Fruit fly (Drosophila melanogaster): ENCODE results near the gene CG13245.

The CG13245 gene

dm6 chr2L:16049647-16050046 is 45.5 kb downstream of the CG13245 start, which contains the start of gene beat-Ia (continued):
- no peak for TF ChIP-seq CG8944 (GFP tag; optimal IDR thresholded peaks at IDR 0.05)
- no peak for TF ChIP-seq Vsx1 (GFP tag; optimal IDR thresholded peaks at IDR 0.05)
- no peak for TF ChIP-seq Aef1 (GFP tag; IDR thresholded peaks at IDR 0.05)
- no peak for TF ChIP-seq HHEX (GFP tag; optimal IDR thresholded peaks at IDR 0.05)
- TF ChIP-seq peb (GFP tag; IDR thresholded peaks at IDR 0.05): no peak
- TF ChIP-seq CG10462 (GFP tag; optimal IDR thresholded peaks at IDR 0.05): no peak
- TF ChIP-seq Side (GFP tag; optimal IDR thresholded peaks at IDR 0.05): no peak
- TF ChIP-seq CG4404 (GFP tag; IDR thresholded peaks at IDR 0.05): no peak
- no peak for TF ChIP-seq CG15601 (tag; optimal IDR thresholded peaks at IDR 0.05)
- TF ChIP-seq cad (GFP tag; optimal IDR thresholded peaks at IDR 0.05): peak; percentile 43
- TF ChIP-seq Rfx (GFP tag; IDR thresholded peaks at IDR 0.05): no peak
- TF ChIP-seq CG13624 (GFP tag; optimal IDR thresholded peaks at IDR 0.05): no peak
- no peak for TF ChIP-seq E2f1 (GFP tag; IDR thresholded peaks at IDR 0.05)
- no peak for TF ChIP-seq kni (GFP tag; optimal IDR thresholded peaks at IDR 0.05)
- TF ChIP-seq Hmr (GFP tag; optimal IDR thresholded peaks at IDR 0.05): no peak
- TF ChIP-seq bigmax (GFP tag; optimal IDR thresholded peaks at IDR 0.05): no peak
- TF ChIP-seq Bteb2 (GFP tag; optimal IDR thresholded peaks at IDR 0.05): no peak
- no peak for TF ChIP-seq D19A (tag; optimal IDR thresholded peaks at IDR 0.05)
- no peak for TF ChIP-seq Scr (GFP tag; IDR thresholded peaks at IDR 0.05; ENCODE audit: partially characterized antibody)
- no peak for TF ChIP-seq Oaz (GFP tag; IDR thresholded peaks at IDR 0.05)
- TF ChIP-seq CG3847 (GFP tag; IDR thresholded peaks at IDR 0.05): no peak
- TF ChIP-seq exex (tag; optimal IDR thresholded peaks at IDR 0.05): no peak
- no peak for TF ChIP-seq CG4854 (GFP tag; optimal IDR thresholded peaks at IDR 0.05)
- no peak for TF ChIP-seq sqz (GFP tag; optimal IDR thresholded peaks at IDR 0.05)
- no peak for TF ChIP-seq en (GFP tag; optimal IDR thresholded peaks at IDR 0.05)
- no peak for TF ChIP-seq CG33213 (GFP tag; optimal IDR thresholded peaks at IDR 0.05)
- TF ChIP-seq seq (GFP tag; IDR thresholded peaks at IDR 0.05): no peak
- TF ChIP-seq CG11696 (GFP tag; IDR thresholded peaks at IDR 0.05): no peak
- TF ChIP-seq Fer2 (tag; optimal IDR thresholded peaks at IDR 0.05): no peak
- no peak for TF ChIP-seq cato (GFP tag; optimal IDR thresholded peaks at IDR 0.05; ENCODE audit: borderline replicate concordance)
- TF ChIP-seq ci (GFP tag; IDR thresholded peaks at IDR 0.05): no peak
- no peak for TF ChIP-seq Neu2 (GFP tag; optimal IDR thresholded peaks at IDR 0.05; ENCODE audit: borderline replicate concordance)
- peak; percentile 97 for TF ChIP-seq Elba2 (GFP tag; optimal IDR thresholded peaks at IDR 0.05)
- TF ChIP-seq CG30431 (GFP tag; optimal IDR thresholded peaks at IDR 0.05): no peak
- TF ChIP-seq CG7839 (tag; optimal IDR thresholded peaks at IDR 0.05): no peak
- TF ChIP-seq Rx (GFP tag; IDR thresholded peaks at IDR 0.05): no peak
- TF ChIP-seq CG30403 (GFP tag; optimal IDR thresholded peaks at IDR 0.05): no peak
- 0 out of 3 replicates have a peak, but pooled peaks have one; percentile 18 for TF ChIP-seq hb (GFP tag; IDR thresholded peaks at IDR 0.05; ENCODE audit: partially characterized antibody)
- no peak for TF ChIP-seq nau (GFP tag; optimal IDR thresholded peaks at IDR 0.05)
- TF ChIP-seq org-1 (GFP tag; optimal IDR thresholded peaks at IDR 0.05): no peak
- no peak for TF ChIP-seq tll (GFP tag; optimal IDR thresholded peaks at IDR 0.05)
- TF ChIP-seq gcm (GFP tag; optimal IDR thresholded peaks at IDR 0.05): no peak
- TF ChIP-seq trem (tag; optimal IDR thresholded peaks at IDR 0.05): no peak
- no peak for TF ChIP-seq CG12942 (GFP tag; optimal IDR thresholded peaks at IDR 0.05)
- TF ChIP-seq Max (GFP tag; optimal IDR thresholded peaks at IDR 0.05): no peak
- TF ChIP-seq br (optimal IDR thresholded peaks at IDR 0.05): no peak
- no peak for TF ChIP-seq CHES-1-like (GFP tag; optimal IDR thresholded peaks at IDR 0.05)
- TF ChIP-seq CG4707 (GFP tag; optimal IDR thresholded peaks at IDR 0.05): no peak
- TF ChIP-seq D (optimal IDR thresholded peaks at IDR 0.05): no peak
- TF ChIP-seq D (GFP tag; optimal IDR thresholded peaks at IDR 0.05): no peak
- TF ChIP-seq nerfin-1 (tag; optimal IDR thresholded peaks at IDR 0.05): no peak
- no peak for TF ChIP-seq oc (tag; optimal IDR thresholded peaks at IDR 0.05)
- no peak for TF ChIP-seq eve (GFP tag; optimal IDR thresholded peaks at IDR 0.05)
